Worm (Caenorhabditis elegans) whole organism, late embryonic: ENCODE data around the gene F41E7.2.

Experiments
- C08G9.2 ChIP-seq: sonication (generic microtip); optimal IDR thresholded peaks from 2 replicates; lab custom pipeline; 2016; ENCODE audit warnings: mild to moderate bottlenecking, missing genetic modification characterization, moderate library complexity, missing compliant biosample characterization
- K09A11.1 ChIP-seq: sonication (generic microtip); optimal IDR thresholded peaks from 2 replicates; lab custom pipeline; 2017; ENCODE audit warnings: antibody characterized with exemption, mild to moderate bottlenecking, missing genetic modification characterization, missing compliant biosample characterization; ENCODE audit not compliant: insufficient read depth
- T23F11.4 ChIP-seq: fragments of 200-800 bp; sonication (Bioruptor generic); optimal IDR thresholded peaks from 2 replicates; lab custom pipeline; 2018; ENCODE audit warnings: mild to moderate bottlenecking, missing genetic modification characterization, missing compliant biosample characterization
- Y22D7AL.16 ChIP-seq: sonication (generic microtip); optimal IDR thresholded peaks from 2 replicates; lab custom pipeline; 2016; ENCODE audit warnings: missing genetic modification characterization, missing compliant biosample characterization
- ceh-22 ChIP-seq: sonication (generic microtip); optimal IDR thresholded peaks from 2 replicates; lab custom pipeline; 2017; ENCODE audit warnings: missing biosample characterization, missing genetic modification characterization
- ceh-30 ChIP-seq: fragments of 150-350 bp; optimal IDR thresholded peaks from 2 replicates; lab custom pipeline; 2014; ENCODE audit warnings: missing biosample characterization, missing genetic modification characterization
- ceh-45 ChIP-seq: fragments of 200-800 bp; sonication (Bioruptor generic); IDR thresholded peaks from 2 replicates; pipeline ENCODE4 v1.3.6; 2022; ENCODE audit warnings: missing genetic modification reagents, missing genetic modification characterization, missing compliant biosample characterization
- ceh-9 ChIP-seq: sonication (generic microtip); optimal IDR thresholded peaks from 2 replicates; lab custom pipeline; 2016; ENCODE audit warnings: mild to moderate bottlenecking, missing genetic modification characterization, inconsistent platforms, missing compliant biosample characterization
- dve-1 ChIP-seq: sonication (generic microtip); optimal IDR thresholded peaks from 2 replicates; lab custom pipeline; 2017; ENCODE audit warnings: antibody characterized with exemption, mild to moderate bottlenecking, missing genetic modification characterization, missing compliant biosample characterization
- ets-4 ChIP-seq: sonication (generic microtip); optimal IDR thresholded peaks from 2 replicates; lab custom pipeline; 2016; ENCODE audit warnings: missing genetic modification characterization, missing compliant biosample characterization
- hlh-8 ChIP-seq: sonication (generic microtip); optimal IDR thresholded peaks from 2 replicates; lab custom pipeline; 2016; ENCODE audit warnings: missing genotype, missing genetic modification characterization, missing compliant biosample characterization
- madf-2 ChIP-seq: sonication (generic microtip); optimal IDR thresholded peaks from 2 replicates; lab custom pipeline; 2017; ENCODE audit warnings: missing genetic modification characterization, missing compliant biosample characterization
- nhr-11 ChIP-seq: fragments of 150-350 bp; optimal IDR thresholded peaks from 2 replicates; lab custom pipeline; 2014; ENCODE audit warnings: missing biosample characterization, missing genetic modification characterization
- nhr-232 ChIP-seq: sonication (generic microtip); optimal IDR thresholded peaks from 2 replicates; lab custom pipeline; 2016; ENCODE audit warnings: missing genetic modification characterization, missing compliant biosample characterization
- ref-2 ChIP-seq: sonication (generic microtip); optimal IDR thresholded peaks from 2 replicates; lab custom pipeline; 2016; ENCODE audit warnings: missing genetic modification characterization, missing compliant biosample characterization
- syd-9 ChIP-seq: sonication (generic microtip); optimal IDR thresholded peaks from 2 replicates; lab custom pipeline; 2016; ENCODE audit warnings: mild to moderate bottlenecking, missing genetic modification characterization, moderate library complexity, missing compliant biosample characterization
- unc-86 ChIP-seq: sonication (generic microtip); optimal IDR thresholded peaks from 2 replicates; lab custom pipeline; 2016; ENCODE audit warnings: missing genetic modification characterization, missing compliant biosample characterization

The F41E7.2 gene

ce11 chrX:10327323-10328022 is 54.0 kb downstream of the F41E7.2 start, which contains the start of gene acl-5:
TSS of gene acl-5 (minus strand) at chrX:10327456.
- TF ChIP-seq ceh-45 (GFP tag; lab: Robert Waterston, UW) = no peak
- TF ChIP-seq nhr-232 (tag; lab: Kevin White, UChicago) = no peak
- no peak for TF ChIP-seq hlh-8 (tag; lab: Kevin White, UChicago)
- TF ChIP-seq ref-2 (tag; lab: Kevin White, UChicago) = no peak
- no peak for TF ChIP-seq ceh-30 (tag; lab: Kevin White, UChicago)
- no peak for TF ChIP-seq K09A11.1 (tag; lab: Kevin White, UChicago)
- TF ChIP-seq syd-9 (tag; lab: Kevin White, UChicago) = no peak
- no peak for TF ChIP-seq ets-4 (tag; lab: Kevin White, UChicago)
- no peak for TF ChIP-seq ceh-22
- no peak for TF ChIP-seq ceh-9 (tag; lab: Kevin White, UChicago)
- no peak for TF ChIP-seq Y22D7AL.16 (tag; lab: Kevin White, UChicago)
- no peak for TF ChIP-seq dve-1
- no peak for TF ChIP-seq T23F11.4 (GFP tag; lab: Kevin White, UChicago)
- TF ChIP-seq madf-2 (tag; lab: Kevin White, UChicago) = no peak
- no peak for TF ChIP-seq unc-86 (tag; lab: Kevin White, UChicago)
- no peak for TF ChIP-seq nhr-11
- no peak for TF ChIP-seq C08G9.2
